Worm (Caenorhabditis elegans) whole organism, L1 larva: Measurements from ENCODE around the gene D1014.13.

Experiments used
- ama-1 ChIP-seq: fragments of 150-350 bp; optimal IDR thresholded peaks from 2 replicates; lab custom pipeline; 2014
- ces-1 ChIP-seq: fragments of 150-350 bp; optimal IDR thresholded peaks from 2 replicates; lab custom pipeline; 2014; ENCODE audit warnings: missing biosample characterization, missing genetic modification reagents, missing genetic modification characterization
- dpl-1 ChIP-seq, 3 experiments: fragments of 150-350 bp in 2 of 3; sonication (generic microtip) in 1 of 3; optimal IDR thresholded peaks; 2 replicates each; lab custom pipeline; 2014 to 2017; ENCODE audit warnings: missing biosample characterization in 3 of 3, missing genetic modification characterization in 3 of 3, missing genetic modification reagents in 3 of 3
- grh-1 ChIP-seq: fragments of 200-800 bp; sonication (Bioruptor generic); IDR thresholded peaks from 2 replicates; pipeline ENCODE4 v1.3.6; 2022; ENCODE audit warnings: missing genetic modification reagents, missing genetic modification characterization, missing compliant biosample characterization
- jun-1 ChIP-seq: fragments of 150-350 bp; optimal IDR thresholded peaks from 2 replicates; lab custom pipeline; 2014; ENCODE audit warnings: missing biosample characterization, missing genetic modification reagents, missing genetic modification characterization
- nhr-237 ChIP-seq: fragments of 150-350 bp; optimal IDR thresholded peaks from 2 replicates; lab custom pipeline; 2014; ENCODE audit warnings: missing biosample characterization, missing genetic modification characterization
- rnt-1 ChIP-seq: sonication (generic microtip); optimal IDR thresholded peaks from 2 replicates; lab custom pipeline; 2016; ENCODE audit warnings: mild to moderate bottlenecking, missing genetic modification characterization, moderate library complexity, missing compliant biosample characterization
- skn-1 ChIP-seq: fragments of 150-350 bp; optimal IDR thresholded peaks from 2 replicates; lab custom pipeline; 2014; ENCODE audit warnings: missing biosample characterization, missing genetic modification characterization
- tbx-2 ChIP-seq: sonication (generic microtip); optimal IDR thresholded peaks from 2 replicates; lab custom pipeline; 2016; ENCODE audit warnings: missing genetic modification characterization, missing compliant biosample characterization
- ztf-4 ChIP-seq: fragments of 150-350 bp; optimal IDR thresholded peaks from 2 replicates; lab custom pipeline; 2014; ENCODE audit warnings: missing biosample characterization, missing genetic modification characterization

- no peak for TF ChIP-seq nhr-237 (tag; lab: Kevin White, UChicago)
- TF ChIP-seq rnt-1 (tag; lab: Kevin White, UChicago), result no peak
- no peak for TF ChIP-seq ces-1
- no peak for TF ChIP-seq jun-1
- TF ChIP-seq skn-1 (tag; lab: Kevin White, UChicago), result no peak
- TF ChIP-seq dpl-1 (GFP tag; optimal IDR thresholded peaks at IDR 0.05; lab: Kevin White, UChicago), result no peak
- no peak for TF ChIP-seq ama-1 (lab: Kevin White, UChicago)
- no peak for TF ChIP-seq tbx-2 (tag; lab: Kevin White, UChicago)
- no peak for TF ChIP-seq ztf-4 (tag; lab: Kevin White, UChicago)
- TF ChIP-seq grh-1, result no peak
Measured at ce11 chrV:8183384-8183783, 38.0 kb downstream of the D1014.13 start, which contains the start of gene srp-8.
